Worm (Caenorhabditis elegans): ENCODE results near the gene F08D12.12.

- no peak for TF ChIP-seq nhr-77 (tag; optimal IDR thresholded peaks at IDR 0.05)
- TF ChIP-seq ama-1 (optimal IDR thresholded peaks at IDR 0.05), result no peak
- no peak for TF ChIP-seq elt-3 (tag; optimal IDR thresholded peaks at IDR 0.05)
- TF ChIP-seq F13H6.1 (tag; optimal IDR thresholded peaks at IDR 0.05), result no peak
- TF ChIP-seq R02D3.7 (tag; optimal IDR thresholded peaks at IDR 0.05), result no peak
- TF ChIP-seq unc-62 (GFP tag; optimal IDR thresholded peaks at IDR 0.05), result no peak
- no peak for TF ChIP-seq ZK546.5 (tag; optimal IDR thresholded peaks at IDR 0.05)
- TF ChIP-seq nhr-25 (tag; optimal IDR thresholded peaks at IDR 0.05), result no peak
- TF ChIP-seq unc-39 (tag; optimal IDR thresholded peaks at IDR 0.05), result no peak
- no peak for TF ChIP-seq mdl-1 (tag; optimal IDR thresholded peaks at IDR 0.05)
- TF ChIP-seq egl-27 (tag; optimal IDR thresholded peaks at IDR 0.05), result no peak
- no peak for TF ChIP-seq aly-2 (tag; optimal IDR thresholded peaks at IDR 0.05)
These were observed 44.3 kb upstream of the F08D12.12 start, which contains the start of gene K12H6.6 for ce11 chrII:2831173-2831572.

Data from whole organism, L2 larva.